Worm (Caenorhabditis elegans) whole organism, dauer: ENCODE measurements around the gene F53B7.7.

Experiments used
- unc-62 ChIP-seq: sonication (generic microtip); optimal IDR thresholded peaks from 2 replicates; lab custom pipeline; 2017; ENCODE audit warnings: missing biosample characterization, missing genetic modification reagents, missing genetic modification characterization

Gene F53B7.7

DNA sequence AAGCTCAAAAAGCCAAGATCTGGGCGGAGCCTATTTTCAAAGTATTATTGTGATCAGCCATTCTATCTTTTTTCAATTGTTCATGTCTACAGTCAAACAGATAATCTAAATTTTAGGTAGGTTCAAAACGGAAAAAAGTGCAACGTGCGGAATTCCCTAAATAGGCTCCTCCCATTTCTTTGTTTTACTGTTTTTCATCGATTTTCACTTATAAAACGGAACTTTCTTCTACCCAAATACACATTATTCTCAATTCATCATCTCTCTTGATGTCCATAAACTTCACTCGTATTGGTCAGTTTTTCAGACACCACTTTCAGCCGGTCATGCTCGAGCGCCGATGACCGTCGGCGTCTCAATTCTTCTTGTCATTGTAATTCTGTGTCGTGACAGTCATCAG is at the start of gene F53B7.7:
F53B7.7 (plus strand) TSS at position 301 of the 400 bp plus-strand sequence.
- TF ChIP-seq unc-62, result no peak

DNA sequence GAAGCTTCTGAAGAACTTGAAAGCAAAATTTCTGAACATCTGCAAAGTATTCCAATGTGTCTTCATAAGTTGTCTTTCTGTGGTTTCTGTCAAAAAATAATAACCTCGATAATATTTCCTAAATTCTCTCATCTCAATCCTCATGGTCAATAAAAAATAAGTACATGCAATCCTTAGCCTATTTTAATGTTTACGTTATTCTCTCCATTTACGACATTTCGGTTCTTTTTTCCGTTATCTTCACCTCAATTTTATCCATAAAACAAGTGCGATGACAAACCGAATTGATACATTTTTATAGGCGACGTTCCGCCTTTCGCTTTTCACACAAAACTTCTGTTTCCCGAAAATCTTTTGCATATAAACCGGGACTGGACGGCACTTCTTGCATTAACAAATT is 49.4 kb upstream of the F53B7.7 start, which contains the start of gene col-153:
col-153 (plus strand) TSS at position 301 of the 400 bp plus-strand sequence.
- no peak for TF ChIP-seq unc-62

DNA sequence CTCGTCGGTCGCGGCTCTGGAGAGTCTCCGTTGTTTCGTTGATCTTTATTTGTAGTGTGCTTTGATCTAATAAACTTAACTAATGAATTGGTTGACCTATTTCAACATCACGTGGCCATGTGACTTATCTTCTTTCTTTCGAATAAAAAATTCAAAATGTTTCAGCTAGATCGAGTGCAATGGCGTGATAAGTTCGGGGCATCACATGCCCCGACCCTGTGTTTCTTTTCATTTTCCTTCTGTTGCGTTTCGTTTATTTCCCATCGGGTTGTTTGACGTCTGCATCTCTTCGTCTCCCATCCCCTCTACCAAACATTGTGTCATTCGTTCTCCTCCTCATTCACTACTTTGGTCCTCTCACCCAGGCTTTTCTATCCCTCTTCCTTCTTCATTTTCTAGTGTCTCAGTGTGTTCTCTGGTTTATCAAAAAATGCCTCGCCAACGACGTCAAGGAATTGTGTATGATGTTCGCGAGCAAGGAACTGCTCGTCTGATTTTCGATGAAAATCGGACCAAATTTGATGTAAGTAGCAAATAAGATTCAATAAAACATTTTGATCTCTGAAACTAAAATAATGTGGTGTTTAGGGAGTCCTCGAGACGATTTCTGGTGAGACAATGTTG is 47.1 kb upstream of the F53B7.7 start, which contains the start of gene F17C11.4:
F17C11.4 (plus strand) TSS at position 206 of the 624 bp plus-strand sequence.
- no peak for TF ChIP-seq unc-62

DNA sequence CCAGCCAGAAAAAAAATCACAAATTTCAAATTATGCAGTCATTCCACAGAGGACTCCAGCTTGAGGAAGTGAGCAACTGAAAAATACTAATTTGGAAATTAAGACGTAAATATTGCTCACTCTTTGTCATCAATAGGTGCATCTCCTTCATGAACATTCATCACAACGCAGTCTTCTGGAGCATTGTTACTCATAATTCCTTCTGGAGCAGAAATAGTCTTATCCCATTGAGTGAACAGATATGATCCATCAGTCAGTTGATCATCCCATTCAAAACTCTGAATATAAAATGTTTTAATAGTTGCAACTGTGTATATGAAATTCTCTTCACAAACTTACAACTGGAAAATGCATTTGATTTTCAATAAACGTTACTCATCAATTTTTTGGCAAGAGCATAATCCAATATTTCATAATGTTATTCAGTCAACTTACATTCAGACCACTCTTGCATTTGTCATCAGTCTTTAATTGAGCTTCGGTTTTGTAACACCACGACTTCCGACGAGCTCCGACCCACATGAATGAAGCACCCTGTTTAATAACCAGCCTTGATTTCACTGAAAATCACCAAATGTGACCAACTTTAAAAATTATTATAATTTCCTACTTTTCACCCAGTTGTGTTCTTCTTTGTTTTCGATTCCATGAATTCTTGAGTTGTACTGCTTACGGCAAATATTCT is 45.3 kb upstream of the F53B7.7 start:
- TF ChIP-seq unc-62, result no peak

DNA sequence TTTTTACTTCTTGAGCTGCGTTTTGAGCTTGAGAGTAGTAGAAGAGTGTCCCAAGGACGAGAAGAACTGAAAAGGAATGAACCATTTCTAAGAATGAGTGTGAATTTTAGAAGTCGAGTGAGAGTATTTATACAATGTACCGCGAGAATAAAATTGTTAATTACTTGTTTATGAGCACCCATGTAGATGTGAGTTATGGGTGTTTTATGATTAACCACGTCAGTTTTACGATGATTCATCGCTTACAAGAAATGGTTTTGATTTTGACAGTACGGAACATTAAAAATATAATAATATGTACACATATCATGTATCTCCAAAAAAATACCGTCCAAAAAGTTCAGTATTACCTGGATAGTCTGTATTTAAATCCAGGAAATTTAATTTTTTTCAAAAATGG is 44.6 kb upstream of the F53B7.7 start, which contains the start of gene clec-221:
clec-221 (minus strand) TSS at position 101 of the 400 bp plus-strand sequence.
- no peak for TF ChIP-seq unc-62

DNA sequence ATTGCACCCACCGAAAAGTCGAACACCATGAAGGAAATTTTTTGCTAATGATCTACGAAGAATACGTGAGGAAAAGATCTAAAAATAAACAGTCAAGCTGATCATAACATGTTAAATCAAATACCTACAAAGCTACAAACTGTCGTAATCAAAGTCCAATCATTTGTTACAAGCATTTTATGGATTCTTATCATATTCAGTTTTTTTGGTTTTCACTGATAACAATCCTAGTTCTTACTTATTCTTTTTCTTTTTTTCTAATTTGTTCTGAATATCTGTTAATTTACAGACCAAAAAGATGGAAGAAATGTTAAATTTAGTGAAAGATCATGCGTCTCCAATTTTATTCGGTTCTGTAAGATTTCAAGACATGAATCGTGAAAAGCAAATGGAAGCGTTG is 44.1 kb upstream of the F53B7.7 start, which contains the start of gene F17C11.6:
F17C11.6 (plus strand) TSS at position 290 of the 400 bp plus-strand sequence.
- TF ChIP-seq unc-62, result no peak

DNA sequence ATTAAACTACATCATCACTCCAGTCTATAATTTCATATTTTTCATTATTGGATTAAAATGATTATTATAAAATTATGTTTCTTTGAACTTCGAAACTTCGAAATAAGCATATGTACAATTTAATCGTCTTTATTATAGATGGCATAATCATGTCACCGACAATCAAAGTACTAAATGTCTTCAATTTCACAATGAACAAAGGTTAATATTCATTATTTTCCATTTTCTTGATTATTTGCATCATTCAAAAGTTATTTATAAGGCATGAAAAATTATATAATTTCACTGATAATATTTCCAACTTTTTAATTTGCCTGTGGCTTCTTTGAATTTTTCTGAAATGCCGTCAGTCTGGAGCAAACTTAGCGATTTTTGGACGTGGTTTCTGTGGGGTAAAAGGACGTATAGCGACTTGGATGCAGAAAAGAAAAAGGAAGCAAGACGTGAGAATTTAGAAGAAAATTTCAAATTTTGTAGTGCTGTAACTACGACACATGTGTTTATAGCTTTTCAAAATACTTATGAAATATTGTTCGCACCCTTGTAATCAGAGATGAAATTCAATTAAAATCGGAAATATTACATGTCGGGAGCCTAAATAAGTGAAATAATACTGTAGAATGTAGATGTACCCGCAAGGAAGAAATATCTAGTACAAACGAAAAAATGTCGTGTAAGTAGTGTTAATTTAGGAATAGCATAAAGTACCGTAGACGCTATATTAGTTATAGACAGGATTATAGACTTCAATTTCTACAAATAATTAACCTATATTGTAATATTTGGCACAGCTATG is 43.0 kb upstream of the F53B7.7 start, which contains the start of gene F17C11.13:
F17C11.13 (plus strand) TSS at position 243 of the 796 bp plus-strand sequence.
- no peak for TF ChIP-seq unc-62

DNA sequence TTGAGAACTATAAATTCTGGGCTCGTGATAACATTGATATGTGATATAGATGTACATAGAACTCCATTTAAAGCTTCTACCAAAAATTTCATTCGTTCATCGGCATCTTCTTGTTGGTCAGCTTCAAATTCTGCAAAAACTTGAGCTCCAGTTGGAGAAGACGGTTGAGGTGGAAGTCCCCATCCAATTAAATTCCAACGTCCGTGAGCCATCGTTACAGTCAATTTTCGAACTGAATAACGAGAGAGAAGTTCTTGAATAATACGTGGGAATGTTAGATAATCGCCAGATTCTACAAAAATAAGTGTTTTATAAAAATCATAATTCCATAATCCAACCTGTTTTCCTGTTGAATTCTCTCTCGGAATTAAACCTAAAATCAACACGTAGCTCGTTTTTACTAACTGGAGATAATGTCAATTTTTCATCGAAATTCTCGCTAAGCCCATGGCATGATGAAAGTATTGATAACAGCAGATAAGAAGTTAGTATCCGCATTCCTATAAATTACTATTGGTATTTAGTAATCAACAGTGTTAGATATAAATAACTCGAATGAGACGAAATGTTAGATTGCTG is 40.5 kb upstream of the F53B7.7 start, which contains the start of gene pigt-1:
pigt-1 (minus strand) TSS at position 500 of the 579 bp plus-strand sequence.
- no peak for TF ChIP-seq unc-62

DNA sequence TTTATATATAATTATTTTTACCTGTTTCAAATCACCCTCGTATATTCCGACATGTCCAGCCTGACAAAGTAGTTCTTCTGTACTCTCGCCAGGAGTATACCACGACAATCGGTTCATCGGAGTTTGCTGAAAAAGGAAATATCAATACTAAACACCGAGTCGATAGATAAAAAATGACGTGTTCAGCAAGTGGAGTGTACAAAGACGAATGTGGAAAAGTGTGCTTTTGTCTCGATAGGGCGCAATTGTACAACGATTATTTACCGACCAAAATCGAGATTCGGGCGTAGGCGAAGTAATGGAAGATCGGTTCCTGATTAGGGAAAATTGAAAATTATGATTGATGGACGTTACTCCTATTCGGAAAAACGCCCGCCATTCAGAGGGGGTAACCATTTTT is 38.4 kb upstream of the F53B7.7 start, which contains the start of gene vps-36:
vps-36 (minus strand) TSS at position 126 of the 400 bp plus-strand sequence.
- no peak for TF ChIP-seq unc-62

DNA sequence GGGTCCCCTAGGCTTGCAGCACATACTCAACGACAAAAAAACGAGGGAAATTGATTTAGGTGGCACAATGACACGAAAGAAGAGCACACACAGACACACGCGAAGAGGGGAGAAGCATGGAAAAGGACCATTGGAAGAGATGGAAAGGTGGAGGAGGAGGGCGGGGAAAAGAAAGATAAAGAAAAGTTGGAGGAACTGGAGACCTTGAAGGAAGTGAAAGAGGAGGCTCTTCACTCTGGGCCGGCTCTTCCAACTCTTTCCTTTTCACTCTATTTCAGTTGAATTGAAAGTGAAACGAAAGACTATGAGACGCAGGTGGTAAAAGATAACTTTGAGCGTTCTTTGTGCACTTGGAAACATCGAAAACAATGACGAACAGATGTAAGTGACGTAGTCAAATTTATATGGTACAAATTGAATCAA is 37.4 kb upstream of the F53B7.7 start:
- no peak for TF ChIP-seq unc-62

DNA sequence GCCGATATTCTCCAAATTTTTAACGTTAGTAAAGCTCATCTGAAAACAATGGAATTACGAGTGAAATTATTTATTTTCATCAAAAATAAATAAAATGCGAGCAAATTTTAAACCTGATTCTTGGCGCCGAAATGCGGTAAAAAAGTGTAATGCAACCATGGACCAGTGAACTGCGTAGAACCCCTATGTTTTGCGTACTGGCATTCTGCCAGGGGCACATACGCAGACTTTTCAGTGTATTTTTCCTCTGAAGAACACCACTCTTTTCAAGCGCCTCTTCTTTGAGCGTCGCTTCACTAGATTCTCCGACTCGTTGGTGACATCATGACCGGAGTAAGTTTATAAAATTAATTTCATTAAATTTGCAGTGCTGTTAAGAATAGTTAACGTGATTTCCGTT is 33.4 kb upstream of the F53B7.7 start, which contains the start of the genes ctf-4 and eef-1G:
ctf-4 (minus strand) TSS at position 39 of the 400 bp plus-strand sequence.
eef-1G (plus strand) TSS at position 219 of the 400 bp plus-strand sequence.
- no peak for TF ChIP-seq unc-62

DNA sequence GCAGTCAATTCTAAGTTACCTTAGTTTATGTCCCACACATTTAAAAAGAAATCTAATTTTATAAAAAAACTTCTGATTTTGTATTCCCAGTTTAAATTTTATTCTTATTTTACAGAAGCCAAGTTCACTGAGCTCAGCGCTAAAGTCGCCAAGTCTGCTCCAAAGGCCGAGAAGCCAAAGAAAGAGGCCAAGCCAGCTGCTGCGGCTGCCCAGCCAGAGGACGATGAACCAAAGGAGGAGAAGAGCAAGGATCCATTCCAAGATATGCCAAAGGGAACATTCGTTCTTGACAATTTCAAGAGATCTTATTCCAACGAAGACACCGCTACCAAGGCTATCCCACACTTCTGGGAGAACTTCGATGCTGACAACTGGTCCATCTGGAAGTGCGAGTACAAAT is 32.0 kb upstream of the F53B7.7 start:
- no peak for TF ChIP-seq unc-62

DNA sequence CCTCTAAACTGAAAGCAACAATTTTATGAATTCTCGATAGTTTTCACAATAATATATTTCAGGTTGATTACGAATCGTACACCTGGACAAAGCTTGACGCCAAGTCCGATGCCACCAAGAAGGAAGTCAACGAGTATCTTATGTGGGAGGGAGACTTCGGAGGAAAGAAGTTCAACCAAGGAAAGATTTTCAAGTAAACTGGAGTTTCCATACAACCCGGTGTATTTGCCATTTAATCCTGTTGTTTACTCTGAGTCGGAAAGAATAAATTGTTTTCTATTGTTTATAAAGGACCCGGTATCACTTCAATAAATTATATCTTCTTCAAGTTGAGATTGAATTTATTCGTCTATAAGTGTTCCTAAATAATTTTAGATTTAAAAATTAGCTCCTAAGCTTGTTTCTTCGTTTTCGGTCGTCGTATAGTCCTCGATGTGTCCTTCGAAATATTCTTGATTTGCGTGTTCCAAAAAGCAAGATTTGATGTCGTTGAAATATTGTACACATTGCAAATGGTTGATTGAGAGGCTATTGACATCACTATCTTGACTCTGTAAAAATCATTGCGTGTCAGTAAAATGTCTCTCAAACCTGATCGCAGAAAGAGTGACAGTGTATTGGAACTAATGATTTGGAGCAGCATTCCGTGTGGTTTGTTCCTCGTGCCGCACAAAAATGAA is 31.2 kb upstream of the F53B7.7 start:
- TF ChIP-seq unc-62, result no peak

DNA sequence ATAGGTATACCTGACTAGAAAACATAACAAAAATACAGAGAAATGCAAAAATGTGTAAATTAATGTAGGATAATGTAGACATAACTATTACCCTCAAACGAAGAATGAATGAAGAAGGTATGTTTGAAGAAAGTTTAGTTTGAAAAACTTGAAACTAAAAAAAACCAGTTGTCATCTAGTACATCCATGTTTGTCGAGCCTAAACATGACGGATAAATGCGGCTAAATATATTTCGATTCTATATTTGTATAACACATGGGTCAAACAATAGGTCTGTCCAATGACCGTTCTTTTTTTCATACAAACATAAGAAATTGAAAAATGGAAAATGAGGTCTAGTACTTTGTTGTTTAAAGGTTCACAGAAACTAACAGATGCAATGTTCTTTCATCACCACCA is 28.8 kb upstream of the F53B7.7 start, which contains the start of gene F17C11.22:
F17C11.22 (minus strand) TSS at position 101 of the 400 bp plus-strand sequence.
- no peak for TF ChIP-seq unc-62

DNA sequence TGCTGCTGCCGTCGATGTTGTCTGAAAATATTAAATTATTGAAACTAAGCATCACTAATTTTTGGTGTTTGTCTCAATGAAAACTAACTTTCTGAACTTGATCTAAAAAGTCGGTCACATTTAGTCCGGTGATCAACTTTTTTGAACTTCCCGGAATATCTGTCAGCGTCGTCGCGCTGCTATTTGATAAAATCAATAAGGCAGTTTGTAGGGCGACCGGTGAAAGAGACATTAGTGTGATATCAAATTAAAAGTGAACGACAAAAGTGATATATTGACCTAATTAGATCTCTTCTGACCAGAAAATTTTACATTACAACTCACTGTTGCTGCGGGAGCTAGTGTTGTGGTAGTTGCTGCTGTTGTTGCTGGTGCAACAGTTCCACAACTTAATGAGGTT is 28.0 kb upstream of the F53B7.7 start:
- no peak for TF ChIP-seq unc-62
